Worm (Caenorhabditis elegans) whole organism, L1 larva: Measurements from ENCODE around the gene H10E21.4.

ENCODE experiments used
- Y116A8C.19 ChIP-seq: sonication (generic microtip); optimal IDR thresholded peaks from 2 replicates; lab custom pipeline; 2016; ENCODE audit warnings: missing compliant biosample characterization, missing genetic modification characterization, borderline replicate concordance
- aha-1 ChIP-seq: fragments of 150-350 bp; optimal IDR thresholded peaks from 2 replicates; lab custom pipeline; 2014; ENCODE audit warnings: missing biosample characterization, missing genetic modification characterization
- aly-2 ChIP-seq: fragments of 150-350 bp; optimal IDR thresholded peaks from 2 replicates; lab custom pipeline; 2014; ENCODE audit warnings: missing biosample characterization, missing genetic modification characterization
- efl-3 ChIP-seq: fragments of 200-800 bp; sonication (Bioruptor generic); optimal IDR thresholded peaks from 2 replicates; lab custom pipeline; 2018; ENCODE audit warnings: mild to moderate bottlenecking, missing genetic modification characterization, missing compliant biosample characterization
- egl-27 ChIP-seq, 2 experiments: fragments of 150-350 bp in 1 of 2; sonication (generic microtip); optimal IDR thresholded peaks; 3 replicates each; lab custom pipeline; 2017 to 2018; ENCODE audit warnings: missing biosample characterization in 2 of 2, missing genetic modification characterization in 2 of 2, missing genetic modification reagents in 2 of 2
- elt-3 ChIP-seq, 6 experiments: fragments of 150-350 bp in 1 of 6; sonication (generic microtip); optimal IDR thresholded peaks; 2 replicates each; lab custom pipeline; 2017 to 2018; ENCODE audit warnings: missing biosample characterization in 6 of 6, missing genetic modification characterization in 6 of 6, inconsistent platforms in 1 of 6
- nhr-76 ChIP-seq: sonication (generic microtip); optimal IDR thresholded peaks from 2 replicates; lab custom pipeline; 2017; ENCODE audit warnings: missing biosample characterization, missing genetic modification characterization
- pag-3 ChIP-seq: sonication (generic microtip); optimal IDR thresholded peaks from 2 replicates; lab custom pipeline; 2017; ENCODE audit warnings: missing genetic modification characterization, mild to moderate bottlenecking, missing compliant biosample characterization, antibody characterized with exemption, borderline replicate concordance; ENCODE audit not compliant: insufficient read depth
- snpc-4 ChIP-seq: fragments of 150-350 bp; optimal IDR thresholded peaks from 2 replicates; lab custom pipeline; 2014; ENCODE audit warnings: missing biosample characterization, missing genetic modification characterization
- sptf-1 ChIP-seq: fragments of 150-350 bp; optimal IDR thresholded peaks from 2 replicates; lab custom pipeline; 2014; ENCODE audit warnings: missing biosample characterization, missing genetic modification characterization
- unc-62 ChIP-seq: fragments of 150-350 bp; optimal IDR thresholded peaks from 2 replicates; lab custom pipeline; 2014; ENCODE audit warnings: missing biosample characterization, missing genetic modification reagents, missing genetic modification characterization

DNA sequence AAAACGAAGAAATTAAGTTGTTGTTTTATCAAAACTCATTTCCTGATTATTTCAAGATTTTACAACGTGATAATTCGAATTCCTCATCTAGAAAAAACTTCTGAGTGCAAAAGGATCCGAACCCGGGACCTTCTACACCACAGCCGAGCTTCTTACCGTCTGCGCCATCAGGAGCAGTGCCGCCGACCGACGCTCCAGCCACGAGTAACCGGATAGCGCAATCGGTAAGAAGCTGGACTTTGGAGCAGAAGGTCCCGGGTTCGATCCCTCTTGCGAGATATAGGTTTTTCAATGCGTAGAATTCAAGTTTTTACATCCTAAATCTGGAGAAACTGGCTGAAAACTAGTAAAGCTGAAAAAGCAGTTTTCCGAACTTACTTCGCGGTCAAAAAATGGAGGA lies 34.2 kb upstream of the H10E21.4 start:
- no peak for TF ChIP-seq Y116A8C.19 (tag; lab: Kevin White, UChicago)
- TF ChIP-seq aly-2 (tag; lab: Kevin White, UChicago): no peak
- TF ChIP-seq pag-3 (tag; lab: Kevin White, UChicago): no peak
- TF ChIP-seq sptf-1 (tag; lab: Kevin White, UChicago): no peak
- no peak for TF ChIP-seq nhr-76 (tag; lab: Kevin White, UChicago)
- no peak for TF ChIP-seq efl-3 (GFP tag; lab: Kevin White, UChicago)
- no peak for TF ChIP-seq elt-3 (tag; optimal IDR thresholded peaks at IDR 0.05; lab: Kevin White, UChicago)
- no peak for TF ChIP-seq egl-27 (tag; optimal IDR thresholded peaks at IDR 0.05; lab: Kevin White, UChicago)
- TF ChIP-seq snpc-4 (tag; lab: Kevin White, UChicago): no peak
- no peak for TF ChIP-seq unc-62 (GFP tag; lab: Kevin White, UChicago)
- no peak for TF ChIP-seq aha-1 (tag; lab: Kevin White, UChicago)
